Worm (Caenorhabditis elegans) whole organism, L4 larva: ENCODE data around the gene T28D9.4.

ENCODE experiments used
- F49E8.2 ChIP-seq: sonication (generic microtip); optimal IDR thresholded peaks from 2 replicates; lab custom pipeline; 2016; ENCODE audit warnings: missing compliant biosample characterization, mild to moderate bottlenecking, missing genetic modification characterization, borderline replicate concordance
- R02D3.7 ChIP-seq: fragments of 150-350 bp; sonication (generic microtip); optimal IDR thresholded peaks from 3 replicates; lab custom pipeline; 2014; ENCODE audit warnings: missing biosample characterization, missing genetic modification characterization
- Y48G9A.11 ChIP-seq: fragments of 200-800 bp; sonication (Bioruptor generic); IDR thresholded peaks from 2 replicates; pipeline ENCODE4 v1.3.6; 2022; ENCODE audit warnings: missing genetic modification reagents, missing genetic modification characterization, missing compliant biosample characterization
- Y5F2A.4 ChIP-seq: fragments of 200-800 bp; sonication (Bioruptor generic); optimal IDR thresholded peaks from 2 replicates; lab custom pipeline; 2018; ENCODE audit warnings: mild to moderate bottlenecking, missing genetic modification characterization, missing compliant biosample characterization
- Y75B8A.6 ChIP-seq: fragments of 200-800 bp; sonication (Bioruptor generic); IDR thresholded peaks from 2 replicates; pipeline ENCODE4 v1.3.6; 2022; ENCODE audit warnings: missing genetic modification reagents, missing genetic modification characterization, missing compliant biosample characterization
- ZK337.2 ChIP-seq: fragments of 200-800 bp; sonication (Bioruptor generic); IDR thresholded peaks from 2 replicates; pipeline ENCODE4 v1.3.6; 2022; ENCODE audit warnings: missing genetic modification reagents, missing genetic modification characterization, missing compliant biosample characterization
- aly-2 ChIP-seq: sonication (generic microtip); optimal IDR thresholded peaks from 2 replicates; lab custom pipeline; 2018; ENCODE audit warnings: missing biosample characterization, missing genetic modification characterization
- arid-1 ChIP-seq: fragments of 200-800 bp; sonication (Bioruptor generic); conservative IDR thresholded peaks from 2 replicates; pipeline ENCODE4 v1.3.6; 2022; ENCODE audit warnings: missing genetic modification reagents, missing genetic modification characterization, missing compliant biosample characterization
- ceh-28 ChIP-seq: fragments of 150-350 bp; optimal IDR thresholded peaks from 2 replicates; lab custom pipeline; 2014; ENCODE audit warnings: missing biosample characterization, missing genetic modification reagents, missing genetic modification characterization
- ceh-32 ChIP-seq: sonication (generic microtip); optimal IDR thresholded peaks from 2 replicates; lab custom pipeline; 2016; ENCODE audit warnings: mild to moderate bottlenecking, missing genetic modification characterization, missing compliant biosample characterization; ENCODE audit not compliant: poor library complexity
- daf-12 ChIP-seq: fragments of 150-350 bp; optimal IDR thresholded peaks from 2 replicates; lab custom pipeline; 2014; ENCODE audit warnings: missing biosample characterization, missing genetic modification reagents, missing genetic modification characterization
- daf-16 ChIP-seq, 3 experiments: sonication (generic microtip); optimal IDR thresholded peaks; 2 replicates each; lab custom pipeline; 2016 to 2017; ENCODE audit warnings: missing genetic modification characterization in 3 of 3, missing genetic modification reagents in 3 of 3, mild to moderate bottlenecking in 2 of 3, missing compliant biosample characterization in 2 of 3, missing biosample characterization in 1 of 3, moderate library complexity in 1 of 3
- daf-8 ChIP-seq: fragments of 200-800 bp; sonication (Bioruptor generic); IDR thresholded peaks from 2 replicates; pipeline ENCODE4 v1.3.6; 2022; ENCODE audit warnings: missing genetic modification characterization, missing compliant biosample characterization
- dmd-6 ChIP-seq: fragments of 200-800 bp; sonication (Bioruptor generic); IDR thresholded peaks from 2 replicates; pipeline ENCODE4 v1.3.6; 2022; ENCODE audit warnings: missing genetic modification reagents, missing genetic modification characterization, missing compliant biosample characterization
- dmd-8 ChIP-seq: fragments of 200-800 bp; sonication (Bioruptor generic); IDR thresholded peaks from 2 replicates; pipeline ENCODE4 v1.3.6; 2022; ENCODE audit warnings: missing genetic modification characterization, missing compliant biosample characterization
- duxl-1 ChIP-seq: sonication (generic microtip); optimal IDR thresholded peaks from 2 replicates; lab custom pipeline; 2016; ENCODE audit warnings: mild to moderate bottlenecking, missing genetic modification characterization, moderate library complexity, missing compliant biosample characterization; ENCODE audit not compliant: poor library complexity
- fkh-10 ChIP-seq: fragments of 150-350 bp; optimal IDR thresholded peaks from 2 replicates; lab custom pipeline; 2014; ENCODE audit warnings: missing biosample characterization, missing genetic modification reagents, missing genetic modification characterization
- fos-1 ChIP-seq: fragments of 150-350 bp; optimal IDR thresholded peaks from 2 replicates; lab custom pipeline; 2014; ENCODE audit warnings: missing biosample characterization, missing genetic modification characterization
- lim-7 ChIP-seq: fragments of 200-800 bp; sonication (Bioruptor generic); IDR thresholded peaks from 2 replicates; pipeline ENCODE4 v1.3.6; 2022; ENCODE audit warnings: missing genetic modification characterization, missing compliant biosample characterization
- lin-1 ChIP-seq: fragments of 200-800 bp; sonication (Bioruptor generic); IDR thresholded peaks from 2 replicates; pipeline ENCODE4 v1.3.6; 2022; ENCODE audit warnings: missing genetic modification reagents, missing genetic modification characterization, missing compliant biosample characterization
- lin-38 ChIP-seq: fragments of 200-800 bp; sonication (Bioruptor generic); IDR thresholded peaks from 2 replicates; pipeline ENCODE4 v1.3.6; 2022; ENCODE audit warnings: missing genetic modification reagents, missing genetic modification characterization, missing compliant biosample characterization
- lin-39 ChIP-seq: fragments of 150-350 bp; optimal IDR thresholded peaks from 2 replicates; lab custom pipeline; 2014; ENCODE audit warnings: missing biosample characterization, missing genetic modification reagents, missing genetic modification characterization
- lir-3 ChIP-seq: sonication (generic microtip); optimal IDR thresholded peaks from 2 replicates; lab custom pipeline; 2016; ENCODE audit warnings: mild to moderate bottlenecking, missing genetic modification characterization, missing compliant biosample characterization
- madf-5 ChIP-seq, 2 experiments: fragments of 200-800 bp; sonication (Bioruptor generic); IDR thresholded peaks; 2 replicates each; pipeline ENCODE4 v1.3.6; 2022; ENCODE audit warnings: missing compliant biosample characterization in 2 of 2, missing genetic modification characterization in 2 of 2
- mep-1 ChIP-seq: fragments of 150-350 bp; sonication (generic microtip); optimal IDR thresholded peaks from 3 replicates; lab custom pipeline; 2014; ENCODE audit warnings: missing biosample characterization, missing genetic modification characterization
- mxl-2 ChIP-seq: fragments of 200-800 bp; sonication (Bioruptor generic); conservative IDR thresholded peaks from 2 replicates; pipeline ENCODE4 v1.3.6; 2022; ENCODE audit warnings: missing genetic modification reagents, missing genetic modification characterization, missing compliant biosample characterization
- nhr-237 ChIP-seq: sonication (generic microtip); optimal IDR thresholded peaks from 2 replicates; lab custom pipeline; 2017; ENCODE audit warnings: missing biosample characterization, missing genetic modification characterization
- nhr-25 ChIP-seq: sonication (generic microtip); optimal IDR thresholded peaks from 2 replicates; lab custom pipeline; 2017; ENCODE audit warnings: missing genetic modification characterization, mild to moderate bottlenecking, missing compliant biosample characterization, antibody characterized with exemption, moderate library complexity, borderline replicate concordance; ENCODE audit not compliant: insufficient read depth
- nhr-41 ChIP-seq: fragments of 200-800 bp; sonication (Bioruptor generic); IDR thresholded peaks from 2 replicates; pipeline ENCODE4 v1.3.6; 2022; ENCODE audit warnings: missing genetic modification reagents, missing genetic modification characterization, missing compliant biosample characterization
- nhr-42 ChIP-seq: fragments of 200-800 bp; sonication (Bioruptor generic); IDR thresholded peaks from 2 replicates; pipeline ENCODE4 v1.3.6; 2022; ENCODE audit warnings: missing genetic modification characterization, missing compliant biosample characterization
- nhr-6 ChIP-seq: fragments of 150-350 bp; optimal IDR thresholded peaks from 2 replicates; lab custom pipeline; 2014; ENCODE audit warnings: missing biosample characterization, missing genetic modification characterization
- pha-4 ChIP-seq, 2 experiments: fragments of 150-350 bp in 1 of 2; fragments of 200-800 bp in 1 of 2; sonication (Bioruptor generic) in 1 of 2; IDR thresholded peaks in 1 of 2; optimal IDR thresholded peaks in 1 of 2; 2 replicates each; pipeline versions ENCODE4 v1.3.6 to Lab custom; 2014 to 2022; ENCODE audit warnings: missing genetic modification characterization in 2 of 2, missing genetic modification reagents in 2 of 2, missing biosample characterization in 1 of 2, missing compliant biosample characterization in 1 of 2
- php-3 ChIP-seq: fragments of 200-800 bp; sonication (Bioruptor generic); IDR thresholded peaks from 2 replicates; pipeline ENCODE4 v1.3.6; 2022; ENCODE audit warnings: missing genetic modification reagents, missing genetic modification characterization, missing compliant biosample characterization
- pqm-1 ChIP-seq: sonication (generic microtip); optimal IDR thresholded peaks from 2 replicates; lab custom pipeline; 2017; ENCODE audit warnings: missing biosample characterization, missing genetic modification characterization
- rbr-2 ChIP-seq: sonication (generic microtip); optimal IDR thresholded peaks from 2 replicates; lab custom pipeline; 2016; ENCODE audit warnings: missing genotype, missing genetic modification characterization, missing compliant biosample characterization
- sdz-12 ChIP-seq: fragments of 200-800 bp; sonication (Bioruptor generic); optimal IDR thresholded peaks from 2 replicates; lab custom pipeline; 2018; ENCODE audit warnings: mild to moderate bottlenecking, missing genetic modification characterization, missing compliant biosample characterization
- snpc-1.2 ChIP-seq: fragments of 200-800 bp; sonication (Bioruptor generic); IDR thresholded peaks from 2 replicates; pipeline ENCODE4 v1.3.6; 2022; ENCODE audit warnings: missing genetic modification reagents, missing genetic modification characterization, missing compliant biosample characterization
- snpc-4 ChIP-seq: fragments of 150-350 bp; optimal IDR thresholded peaks from 2 replicates; lab custom pipeline; 2014; ENCODE audit warnings: missing biosample characterization, missing genetic modification characterization
- spr-3 ChIP-seq: fragments of 200-800 bp; sonication (Bioruptor generic); optimal IDR thresholded peaks from 2 replicates; lab custom pipeline; 2018; ENCODE audit warnings: mild to moderate bottlenecking, missing genetic modification characterization, missing compliant biosample characterization
- tag-97 ChIP-seq: fragments of 200-800 bp; sonication (Bioruptor generic); IDR thresholded peaks from 2 replicates; pipeline ENCODE4 v1.3.6; 2022; ENCODE audit warnings: missing genetic modification characterization, missing compliant biosample characterization
- tra-1 ChIP-seq: fragments of 200-800 bp; sonication (Bioruptor generic); IDR thresholded peaks from 2 replicates; pipeline ENCODE4 v1.3.6; 2022; ENCODE audit warnings: missing genetic modification reagents, missing genetic modification characterization, missing compliant biosample characterization
- unc-130 ChIP-seq: sonication (generic microtip); optimal IDR thresholded peaks from 2 replicates; lab custom pipeline; 2016; ENCODE audit warnings: missing genetic modification reagents, missing genetic modification characterization, missing compliant biosample characterization
- vab-7 ChIP-seq: fragments of 200-800 bp; sonication (Bioruptor generic); IDR thresholded peaks from 2 replicates; pipeline ENCODE4 v1.3.6; 2022; ENCODE audit warnings: missing genetic modification reagents, missing genetic modification characterization, missing compliant biosample characterization
- zfp-3 ChIP-seq: fragments of 200-800 bp; sonication (Bioruptor generic); conservative IDR thresholded peaks from 2 replicates; pipeline ENCODE4 v1.3.6; 2022; ENCODE audit warnings: missing genetic modification reagents, missing genetic modification characterization, missing compliant biosample characterization

Gene T28D9.4

ce11 chrII:6489711-6490184 lies 13.0 kb downstream of the T28D9.4 start, which contains the start of the genes snr-3 and rsp-5 (continued):
- no peak for TF ChIP-seq Y75B8A.6 (GFP tag; lab: Robert Waterston, UW)
- TF ChIP-seq sdz-12 (GFP tag; lab: Kevin White, UChicago): no peak
- TF ChIP-seq R02D3.7: no peak
- no peak for TF ChIP-seq lir-3 (tag; lab: Kevin White, UChicago)
- TF ChIP-seq daf-12 (tag; lab: Kevin White, UChicago): no peak
- TF ChIP-seq nhr-41: no peak
- no peak for TF ChIP-seq php-3 (GFP tag; lab: Robert Waterston, UW)
- no peak for TF ChIP-seq mxl-2 (GFP tag; lab: Robert Waterston, UW)
- TF ChIP-seq lin-1 (GFP tag; lab: Robert Waterston, UW): no peak
- TF ChIP-seq nhr-25 (tag; lab: Kevin White, UChicago): peak; percentile 61
- TF ChIP-seq pqm-1 (tag; lab: Kevin White, UChicago): no peak
- peak; percentile 76 for TF ChIP-seq mep-1
- peak; percentile 29; the same call in 1 of the 2 replicates for TF ChIP-seq dmd-6 (GFP tag; lab: Robert Waterston, UW)
- no peak for TF ChIP-seq pha-4 (GFP tag; IDR thresholded peaks at IDR 0.05; lab: Robert Waterston, UW)
- peak; percentile 91 for TF ChIP-seq pha-4 (tag; optimal IDR thresholded peaks at IDR 0.05; lab: Kevin White, UChicago)
- TF ChIP-seq vab-7 (GFP tag; lab: Robert Waterston, UW): no peak
- TF ChIP-seq daf-16 (GFP tag; optimal IDR thresholded peaks at IDR 0.05; lab: Kevin White, UChicago): no peak
- TF ChIP-seq daf-16 (tag; optimal IDR thresholded peaks at IDR 0.05; lab: Kevin White, UChicago): peak; percentile 40

DNA sequence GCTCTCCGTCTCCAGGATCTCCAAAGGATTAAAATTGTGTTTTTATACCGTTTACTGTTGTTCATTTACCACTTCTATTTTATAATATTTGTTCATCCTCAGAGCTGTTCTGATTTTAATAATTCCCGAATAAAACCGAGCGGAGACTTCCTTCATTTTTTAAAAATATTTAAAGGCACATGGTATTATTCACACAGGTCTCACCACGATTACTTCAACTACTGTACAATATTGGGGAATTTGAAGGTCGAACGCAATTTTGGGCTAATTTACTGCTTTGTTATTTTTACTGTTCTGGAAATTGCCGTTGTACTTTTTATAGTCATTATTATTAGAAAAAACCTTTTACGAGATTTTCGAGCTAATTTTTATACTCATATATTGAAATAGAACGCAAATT lies 14.4 kb downstream of the T28D9.4 start:
- TF ChIP-seq fos-1 (tag; lab: Kevin White, UChicago) (no peak), tra-1 (GFP tag; lab: Robert Waterston, UW) (0 out of 2 replicates have a peak, but pooled peaks have one; percentile 11), Y48G9A.11 (GFP tag; lab: Robert Waterston, UW) (peak; percentile 56; the same call in 1 of the 2 replicates), fkh-10 (GFP tag; lab: Kevin White, UChicago) (no peak), unc-130 (peak; percentile 80), daf-16 (GFP tag; optimal IDR thresholded peaks at IDR 0.05; lab: Kevin White, UChicago) (no peak), daf-16 (tag; optimal IDR thresholded peaks at IDR 0.05; lab: Kevin White, UChicago) (no peak), lin-39 (tag; lab: Kevin White, UChicago) (no peak), arid-1 (GFP tag; lab: Robert Waterston, UW) (peak; percentile 68; the same call in 1 of the 2 replicates), madf-5 (GFP tag; IDR thresholded peaks at IDR 0.05; lab: Robert Waterston, UW) (0 out of 4 replicates have a peak, but pooled peaks of 1 of the 2 experiments have one; percentile 19), snpc-1.2 (peak; percentile 63), dmd-8 (GFP tag; lab: Robert Waterston, UW) (peak; percentile 37; the same call in 1 of the 2 replicates), Y5F2A.4 (GFP tag; lab: Kevin White, UChicago) (peak; percentile 8), lim-7 (peak; percentile 48; the same call in 1 of the 2 replicates), F49E8.2 (tag; lab: Kevin White, UChicago) (peak; percentile 81), lin-38 (peak; percentile 72), nhr-237 (tag; lab: Kevin White, UChicago) (no peak), pha-4 (GFP tag; IDR thresholded peaks at IDR 0.05; lab: Robert Waterston, UW) (peak; percentile 60; the same call in 1 of the 2 replicates), pha-4 (tag; optimal IDR thresholded peaks at IDR 0.05; lab: Kevin White, UChicago) (no peak)

DNA sequence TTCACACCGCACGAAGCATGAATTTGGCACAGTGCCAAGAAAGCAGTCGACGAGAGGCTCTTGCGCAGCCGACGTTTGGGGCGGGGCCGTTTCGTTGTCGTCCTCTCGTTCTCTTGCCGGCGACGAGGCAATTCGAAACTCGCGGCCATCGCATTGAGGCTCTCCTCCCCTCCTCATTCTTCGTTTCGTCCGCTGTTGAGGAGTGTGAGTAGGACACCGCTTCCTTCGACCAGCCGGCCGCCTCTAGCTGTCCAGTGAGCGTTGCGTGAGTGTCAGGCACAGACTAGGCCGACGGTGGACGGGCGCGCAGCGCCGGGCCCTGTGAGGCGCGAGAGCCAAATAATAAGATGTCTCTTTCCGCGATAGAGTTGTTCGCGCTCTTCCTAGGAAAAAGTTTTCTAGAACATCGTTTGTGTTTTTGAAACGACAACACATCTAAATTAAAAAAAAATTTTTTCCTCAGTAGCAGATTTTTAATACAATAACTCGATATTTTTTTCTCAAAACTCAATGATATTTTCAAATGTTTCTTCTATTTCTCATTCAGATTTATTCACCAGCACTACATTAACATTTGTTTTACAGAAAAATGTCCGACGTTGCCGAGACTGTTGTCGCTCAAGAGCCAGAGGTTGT lies 15.2 kb downstream of the T28D9.4 start, which contains the start of the genes T28D9.11 and T28D9.1:
Gene T28D9.11, minus strand, starts transcription at position 177 of the 636 bp plus-strand sequence.
Gene T28D9.1, plus strand, starts transcription at position 586 of the 636 bp plus-strand sequence.
- TF ChIP-seq zfp-3 (GFP tag; lab: Robert Waterston, UW) (no peak), lin-38 (peak; percentile 44), sdz-12 (GFP tag; lab: Kevin White, UChicago) (no peak), ceh-28 (no peak), duxl-1 (no peak), aly-2 (no peak), spr-3 (GFP tag; lab: Kevin White, UChicago) (no peak), snpc-4 (tag; lab: Kevin White, UChicago) (peak; percentile 65), daf-8 (no peak), R02D3.7 (no peak), ZK337.2 (no peak), ceh-32 (tag; lab: Kevin White, UChicago) (no peak), nhr-42 (peak; percentile 60; the same call in 1 of the 2 replicates), rbr-2 (tag; lab: Kevin White, UChicago) (peak; percentile 64), tag-97 (GFP tag; lab: Robert Waterston, UW) (no peak), nhr-6 (tag; lab: Kevin White, UChicago) (no peak)
